Worm (Caenorhabditis elegans) whole organism, mixed stage, embryonic: Measurements from ENCODE around the gene srlf-5.

Source experiments
- M03D4.4 ChIP-seq: sonication (generic microtip); optimal IDR thresholded peaks from 2 replicates; lab custom pipeline; 2017; ENCODE audit warnings: mild to moderate bottlenecking, missing genetic modification characterization, missing compliant biosample characterization
- bed-3 ChIP-seq: fragments of 200-800 bp; sonication (Bioruptor generic); optimal IDR thresholded peaks from 3 replicates; lab custom pipeline; 2018; ENCODE audit warnings: mild to moderate bottlenecking, missing genetic modification characterization, moderate library complexity, missing compliant biosample characterization
- blmp-1 ChIP-seq: fragments of 150-350 bp; optimal IDR thresholded peaks from 2 replicates; lab custom pipeline; 2014; ENCODE audit warnings: missing biosample characterization, missing genetic modification characterization
- ceh-39 ChIP-seq: fragments of 150-350 bp; optimal IDR thresholded peaks from 2 replicates; lab custom pipeline; 2014; ENCODE audit warnings: missing biosample characterization, missing genetic modification characterization
- ceh-83 ChIP-seq: fragments of 200-800 bp; sonication (Bioruptor generic); optimal IDR thresholded peaks from 2 replicates; lab custom pipeline; 2018; ENCODE audit warnings: mild to moderate bottlenecking, missing genetic modification characterization, missing compliant biosample characterization
- ces-1 ChIP-seq: fragments of 150-350 bp; optimal IDR thresholded peaks from 2 replicates; lab custom pipeline; 2014; ENCODE audit warnings: missing biosample characterization, missing genetic modification reagents, missing genetic modification characterization
- drap-1 ChIP-seq: fragments of 200-800 bp; sonication (Bioruptor generic); optimal IDR thresholded peaks from 3 replicates; lab custom pipeline; 2018; ENCODE audit warnings: mild to moderate bottlenecking, missing genetic modification characterization, missing compliant biosample characterization
- elt-1 ChIP-seq: sonication (generic microtip); optimal IDR thresholded peaks from 2 replicates; lab custom pipeline; 2017; ENCODE audit warnings: missing genetic modification characterization, mild to moderate bottlenecking, missing compliant biosample characterization, antibody characterized with exemption, moderate library complexity, borderline replicate concordance; ENCODE audit not compliant: insufficient read depth
- elt-3 ChIP-seq: fragments of 150-350 bp; optimal IDR thresholded peaks from 2 replicates; lab custom pipeline; 2014; ENCODE audit warnings: missing biosample characterization, missing genetic modification characterization
- flh-1 ChIP-seq: fragments of 200-800 bp; sonication (Bioruptor generic); optimal IDR thresholded peaks from 2 replicates; lab custom pipeline; 2018; ENCODE audit warnings: mild to moderate bottlenecking, missing genetic modification characterization, moderate library complexity, missing compliant biosample characterization
- ham-2 ChIP-seq: fragments of 200-800 bp; sonication (Bioruptor generic); optimal IDR thresholded peaks from 2 replicates; lab custom pipeline; 2018; ENCODE audit warnings: mild to moderate bottlenecking, missing genetic modification characterization, missing compliant biosample characterization
- lin-13 ChIP-seq: fragments of 150-350 bp; optimal IDR thresholded peaks from 2 replicates; lab custom pipeline; 2014; ENCODE audit warnings: missing biosample characterization, missing genetic modification characterization
- lsy-2 ChIP-seq: fragments of 150-350 bp; optimal IDR thresholded peaks from 2 replicates; lab custom pipeline; 2014; ENCODE audit warnings: missing biosample characterization, missing genetic modification characterization
- mab-5 ChIP-seq: fragments of 150-350 bp; optimal IDR thresholded peaks from 2 replicates; lab custom pipeline; 2014; ENCODE audit warnings: missing biosample characterization, missing genetic modification characterization
- mls-2 ChIP-seq: sonication (generic microtip); optimal IDR thresholded peaks from 2 replicates; lab custom pipeline; 2016; ENCODE audit warnings: mild to moderate bottlenecking, missing genetic modification characterization, moderate library complexity, missing compliant biosample characterization
- nhr-2 ChIP-seq: fragments of 150-350 bp; optimal IDR thresholded peaks from 2 replicates; lab custom pipeline; 2014; ENCODE audit warnings: missing biosample characterization, missing genetic modification characterization
- nhr-28 ChIP-seq: fragments of 150-350 bp; optimal IDR thresholded peaks from 2 replicates; lab custom pipeline; 2014; ENCODE audit warnings: missing biosample characterization, missing genetic modification characterization
- nhr-76 ChIP-seq: sonication (generic microtip); optimal IDR thresholded peaks from 2 replicates; lab custom pipeline; 2017; ENCODE audit warnings: missing biosample characterization, missing genetic modification characterization
- sem-2 ChIP-seq: fragments of 200-800 bp; sonication (Bioruptor generic); optimal IDR thresholded peaks from 2 replicates; lab custom pipeline; 2018; ENCODE audit warnings: mild to moderate bottlenecking, missing genetic modification characterization, missing compliant biosample characterization
- snpc-4 ChIP-seq: fragments of 150-350 bp; optimal IDR thresholded peaks from 2 replicates; lab custom pipeline; 2014; ENCODE audit warnings: missing biosample characterization, missing genetic modification characterization
- sptf-1 ChIP-seq: sonication (generic microtip); optimal IDR thresholded peaks from 2 replicates; lab custom pipeline; 2017; ENCODE audit warnings: mild to moderate bottlenecking, missing genetic modification characterization, moderate library complexity, missing compliant biosample characterization
- tbx-8 ChIP-seq: fragments of 200-800 bp; sonication (Bioruptor generic); optimal IDR thresholded peaks from 2 replicates; lab custom pipeline; 2018; ENCODE audit warnings: mild to moderate bottlenecking, missing genetic modification characterization, moderate library complexity, missing compliant biosample characterization
- unc-120 ChIP-seq: sonication (generic microtip); optimal IDR thresholded peaks from 2 replicates; lab custom pipeline; 2017; ENCODE audit warnings: missing genetic modification characterization, missing compliant biosample characterization; ENCODE audit not compliant: poor library complexity, severe bottlenecking
- unc-39 ChIP-seq: fragments of 150-350 bp; optimal IDR thresholded peaks from 2 replicates; lab custom pipeline; 2014; ENCODE audit warnings: missing biosample characterization, missing genetic modification characterization
- unc-62 ChIP-seq: fragments of 150-350 bp; optimal IDR thresholded peaks from 2 replicates; lab custom pipeline; 2014; ENCODE audit warnings: missing biosample characterization, missing genetic modification reagents, missing genetic modification characterization
- zip-8 ChIP-seq: fragments of 150-350 bp; optimal IDR thresholded peaks from 2 replicates; lab custom pipeline; 2014; ENCODE audit warnings: missing biosample characterization, missing genetic modification characterization
- ztf-11 ChIP-seq: fragments of 150-350 bp; optimal IDR thresholded peaks from 2 replicates; lab custom pipeline; 2014; ENCODE audit warnings: missing biosample characterization, missing genetic modification characterization

The srlf-5 gene

ce11 chrIV:12971994-12972520 lies 45.5 kb upstream of the srlf-5 start:
- TF ChIP-seq sem-2 (GFP tag; lab: Kevin White, UChicago), result no peak
- no peak for TF ChIP-seq unc-62 (GFP tag; lab: Kevin White, UChicago)

- TF ChIP-seq bed-3 (GFP tag; lab: Kevin White, UChicago) (no peak), lsy-2 (tag; lab: Kevin White, UChicago) (no peak), mls-2 (tag; lab: Kevin White, UChicago) (no peak), sem-2 (GFP tag; lab: Kevin White, UChicago) (no peak), unc-120 (tag; lab: Kevin White, UChicago) (no peak), mab-5 (tag; lab: Kevin White, UChicago) (no peak), ceh-39 (tag; lab: Kevin White, UChicago) (no peak), blmp-1 (tag; lab: Kevin White, UChicago) (no peak), nhr-28 (tag; lab: Kevin White, UChicago) (no peak), nhr-76 (tag; lab: Kevin White, UChicago) (no peak), zip-8 (tag; lab: Kevin White, UChicago) (no peak), nhr-2 (tag; lab: Kevin White, UChicago) (no peak), flh-1 (GFP tag; lab: Kevin White, UChicago) (no peak), sptf-1 (no peak)
Observed at ce11 chrIV:12969141-12969540, 42.6 kb upstream of the srlf-5 start, which contains the start of gene F55G11.2. F55G11.2 (minus strand) TSS chrIV:12969289.

ce11 chrIV:12967303-12967702 lies 40.8 kb upstream of the srlf-5 start:
- no peak for TF ChIP-seq ces-1 (GFP tag; lab: Kevin White, UChicago)

ce11 chrIV:12965074-12965473 lies 38.5 kb upstream of the srlf-5 start, which contains the start of gene dod-22:
dod-22 (plus strand) TSS chrIV:12965374.
- TF ChIP-seq unc-62 (GFP tag; lab: Kevin White, UChicago) (no peak), unc-39 (no peak), lsy-2 (tag; lab: Kevin White, UChicago) (no peak), lin-13 (no peak), ceh-83 (GFP tag; lab: Kevin White, UChicago) (no peak), ham-2 (GFP tag; lab: Kevin White, UChicago) (no peak), ces-1 (GFP tag; lab: Kevin White, UChicago) (no peak)

- no peak for TF ChIP-seq ztf-11 (tag; lab: Kevin White, UChicago)
- no peak for TF ChIP-seq unc-120 (tag; lab: Kevin White, UChicago)
Observed at ce11 chrIV:12964648-12965047, 38.1 kb upstream of the srlf-5 start.

- TF ChIP-seq ceh-83 (GFP tag; lab: Kevin White, UChicago) (no peak), unc-120 (tag; lab: Kevin White, UChicago) (no peak), lin-13 (no peak), sem-2 (GFP tag; lab: Kevin White, UChicago) (no peak)
Observed at ce11 chrIV:12962564-12962963, 36.0 kb upstream of the srlf-5 start, which contains the start of gene F55G11.8. F55G11.8 (plus strand) TSS chrIV:12962808.

- no peak for TF ChIP-seq snpc-4 (tag; lab: Kevin White, UChicago)
- TF ChIP-seq mab-5 (tag; lab: Kevin White, UChicago), result no peak
- TF ChIP-seq drap-1, result no peak
- TF ChIP-seq unc-39, result no peak
- no peak for TF ChIP-seq bed-3 (GFP tag; lab: Kevin White, UChicago)
- TF ChIP-seq nhr-76 (tag; lab: Kevin White, UChicago), result no peak
- no peak for TF ChIP-seq elt-3 (tag; lab: Kevin White, UChicago)
- no peak for TF ChIP-seq elt-1 (tag; lab: Kevin White, UChicago)
- TF ChIP-seq blmp-1 (tag; lab: Kevin White, UChicago), result no peak
- TF ChIP-seq M03D4.4 (tag; lab: Kevin White, UChicago), result no peak
- no peak for TF ChIP-seq tbx-8
- TF ChIP-seq, all 35 proteins: peak for 0
Observed at ce11 chrIV:12960136-12960535, 33.6 kb upstream of the srlf-5 start, which contains the start of gene F55G11.7. F55G11.7 (plus strand) TSS chrIV:12960436.
